Fruit fly (Drosophila melanogaster): ENCODE data around the gene Dph2.
A peak's percentile ranks its signal among the peaks of the same experiment; 100 is the strongest.

The Dph2 gene

DNA sequence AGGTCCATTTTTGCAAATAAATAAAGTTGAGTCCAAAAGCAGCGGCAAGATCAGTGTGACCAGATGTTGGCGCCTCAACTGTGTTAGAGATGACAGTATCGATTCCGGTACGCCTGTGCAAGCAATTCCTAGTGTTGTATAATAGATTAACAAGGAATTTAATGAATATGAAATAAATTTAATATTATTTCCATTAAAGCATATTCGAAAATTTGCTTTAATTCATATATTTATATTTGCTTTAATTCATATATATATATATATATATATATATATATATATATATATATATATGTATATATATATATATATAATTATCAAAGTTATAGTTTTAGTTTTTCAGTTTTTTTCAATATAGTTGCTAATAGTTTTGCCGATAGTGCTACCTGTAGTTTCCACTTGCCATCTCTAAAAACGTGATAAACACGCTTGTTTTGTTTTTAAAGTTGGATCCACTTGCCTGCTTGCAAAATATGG lies 4.6 kb upstream of the Dph2 start, which contains the start of the genes Nup93-2 and CG3817 (continued):
- TF ChIP-seq CG11093 (GFP tag; IDR thresholded peaks at IDR 0.05) (peak; percentile 64; the same call in 1 of the 3 replicates), kah (GFP tag; optimal IDR thresholded peaks at IDR 0.05) (no peak), eyg (GFP tag; optimal IDR thresholded peaks at IDR 0.05) (no peak), H15 (GFP tag; IDR thresholded peaks at IDR 0.05) (0 out of 3 replicates have a peak, but pooled peaks have one; percentile 36), fu2 (GFP tag; optimal IDR thresholded peaks at IDR 0.05) (no peak), CG8281 (tag; optimal IDR thresholded peaks at IDR 0.05) (peak; percentile 54), Ssrp (tag; optimal IDR thresholded peaks at IDR 0.05) (peak; percentile 60), en (GFP tag; optimal IDR thresholded peaks at IDR 0.05) (no peak), slp2 (GFP tag; optimal IDR thresholded peaks at IDR 0.05) (no peak), D19B (GFP tag; optimal IDR thresholded peaks at IDR 0.05) (peak; percentile 32), Abd-B (GFP tag; optimal IDR thresholded peaks at IDR 0.05) (peak; percentile 92), Six4 (GFP tag; optimal IDR thresholded peaks at IDR 0.05) (peak; percentile 58), exex (tag; optimal IDR thresholded peaks at IDR 0.05) (no peak), corto (GFP tag; optimal IDR thresholded peaks at IDR 0.05) (no peak), CG10543 (GFP tag; optimal IDR thresholded peaks at IDR 0.05) (no peak), pan (optimal IDR thresholded peaks at IDR 0.05) (no peak), pan (GFP tag; optimal IDR thresholded peaks at IDR 0.05 in 1 of 2, IDR thresholded peaks at IDR 0.05 in 1 of 2) (peak in 1 of 2 experiments; percentile 46), CG3995 (GFP tag; optimal IDR thresholded peaks at IDR 0.05) (no peak), Chrac-16 (GFP tag; optimal IDR thresholded peaks at IDR 0.05) (peak; percentile 16), CG33557 (GFP tag; optimal IDR thresholded peaks at IDR 0.05) (no peak), B-H1 (GFP tag; IDR thresholded peaks at IDR 0.05) (no peak; the same call in 1 of the 3 replicates), CG32532 (GFP tag; IDR thresholded peaks at IDR 0.05) (peak; percentile 78), CG4424 (GFP tag; optimal IDR thresholded peaks at IDR 0.05) (peak; percentile 50), CG11085 (GFP tag; IDR thresholded peaks at IDR 0.05) (no peak), CG9876 (GFP tag; optimal IDR thresholded peaks at IDR 0.05) (no peak), mam (GFP tag; optimal IDR thresholded peaks at IDR 0.05) (peak; percentile 67), otp (GFP tag; IDR thresholded peaks at IDR 0.05) (no peak), CG6791 (GFP tag; IDR thresholded peaks at IDR 0.05; ENCODE audit: partially characterized antibody) (peak; percentile 65; the same call in 2 of the 3 replicates), Antp (GFP tag; optimal IDR thresholded peaks at IDR 0.05) (peak; percentile 12), Atf6 (GFP tag; IDR thresholded peaks at IDR 0.05) (no peak), wdn (GFP tag; IDR thresholded peaks at IDR 0.05) (0 out of 2 replicates have a peak, but pooled peaks have one; percentile 23), pita (GFP tag; optimal IDR thresholded peaks at IDR 0.05) (no peak), CG5180 (GFP tag; optimal IDR thresholded peaks at IDR 0.05) (peak; percentile 15), dmrt11E (tag; optimal IDR thresholded peaks at IDR 0.05) (peak; percentile 43), GATAe (GFP tag; conservative IDR thresholded peaks at IDR 0.05) (no peak), CG6689 (GFP tag; IDR thresholded peaks at IDR 0.05) (peak; percentile 26; the same call in 1 of the 2 replicates), Hand (GFP tag; optimal IDR thresholded peaks at IDR 0.05) (no peak), nerfin-1 (tag; optimal IDR thresholded peaks at IDR 0.05) (peak; percentile 80), CG10274 (GFP tag; optimal IDR thresholded peaks at IDR 0.05) (no peak), Ada2b (GFP tag; IDR thresholded peaks at IDR 0.05) (peak; percentile 26; the same call in 1 of the 2 replicates), CG11398 (GFP tag; optimal IDR thresholded peaks at IDR 0.05) (no peak), fd3F (GFP tag; optimal IDR thresholded peaks at IDR 0.05) (peak; percentile 19), CG43689 (GFP tag; IDR thresholded peaks at IDR 0.05) (no peak), CG3407 (GFP tag; optimal IDR thresholded peaks at IDR 0.05) (peak; percentile 16), cwo (GFP tag; optimal IDR thresholded peaks at IDR 0.05) (peak; percentile 31), sisA (GFP tag; IDR thresholded peaks at IDR 0.05) (peak; percentile 60), az2 (GFP tag; optimal IDR thresholded peaks at IDR 0.05) (peak; percentile 34), CG7786 (GFP tag; optimal IDR thresholded peaks at IDR 0.05) (no peak), CG4820 (GFP tag; optimal IDR thresholded peaks at IDR 0.05) (peak; percentile 11), CTCF (GFP tag; optimal IDR thresholded peaks at IDR 0.05) (no peak), Tbp (GFP tag; optimal IDR thresholded peaks at IDR 0.05) (no peak), CG12942 (GFP tag; optimal IDR thresholded peaks at IDR 0.05) (peak; percentile 17)

Measured in whole organism, embryonic.